Worm (Caenorhabditis elegans) whole organism, mixed stage, embryonic: ENCODE measurements around the gene ras-2.

ENCODE experiments used
- M03D4.4 ChIP-seq: sonication (generic microtip); optimal IDR thresholded peaks from 2 replicates; lab custom pipeline; 2017; ENCODE audit warnings: mild to moderate bottlenecking, missing genetic modification characterization, missing compliant biosample characterization
- bed-3 ChIP-seq: fragments of 200-800 bp; sonication (Bioruptor generic); optimal IDR thresholded peaks from 3 replicates; lab custom pipeline; 2018; ENCODE audit warnings: mild to moderate bottlenecking, missing genetic modification characterization, moderate library complexity, missing compliant biosample characterization
- ceh-39 ChIP-seq: fragments of 150-350 bp; optimal IDR thresholded peaks from 2 replicates; lab custom pipeline; 2014; ENCODE audit warnings: missing biosample characterization, missing genetic modification characterization
- ceh-43 ChIP-seq: fragments of 200-800 bp; sonication (Bioruptor generic); optimal IDR thresholded peaks from 2 replicates; lab custom pipeline; 2018; ENCODE audit warnings: mild to moderate bottlenecking, missing genetic modification characterization, moderate library complexity, missing compliant biosample characterization
- ceh-83 ChIP-seq: fragments of 200-800 bp; sonication (Bioruptor generic); optimal IDR thresholded peaks from 2 replicates; lab custom pipeline; 2018; ENCODE audit warnings: mild to moderate bottlenecking, missing genetic modification characterization, missing compliant biosample characterization
- ces-1 ChIP-seq: fragments of 150-350 bp; optimal IDR thresholded peaks from 2 replicates; lab custom pipeline; 2014; ENCODE audit warnings: missing biosample characterization, missing genetic modification reagents, missing genetic modification characterization
- cnd-1 ChIP-seq: fragments of 200-800 bp; sonication (Bioruptor generic); optimal IDR thresholded peaks from 2 replicates; lab custom pipeline; 2018; ENCODE audit warnings: mild to moderate bottlenecking, missing genetic modification characterization, missing compliant biosample characterization
- drap-1 ChIP-seq: fragments of 200-800 bp; sonication (Bioruptor generic); optimal IDR thresholded peaks from 3 replicates; lab custom pipeline; 2018; ENCODE audit warnings: mild to moderate bottlenecking, missing genetic modification characterization, missing compliant biosample characterization
- elt-1 ChIP-seq: sonication (generic microtip); optimal IDR thresholded peaks from 2 replicates; lab custom pipeline; 2017; ENCODE audit warnings: missing genetic modification characterization, mild to moderate bottlenecking, missing compliant biosample characterization, antibody characterized with exemption, moderate library complexity, borderline replicate concordance; ENCODE audit not compliant: insufficient read depth
- elt-3 ChIP-seq: fragments of 150-350 bp; optimal IDR thresholded peaks from 2 replicates; lab custom pipeline; 2014; ENCODE audit warnings: missing biosample characterization, missing genetic modification characterization
- flh-1 ChIP-seq: fragments of 200-800 bp; sonication (Bioruptor generic); optimal IDR thresholded peaks from 2 replicates; lab custom pipeline; 2018; ENCODE audit warnings: mild to moderate bottlenecking, missing genetic modification characterization, moderate library complexity, missing compliant biosample characterization
- ham-2 ChIP-seq: fragments of 200-800 bp; sonication (Bioruptor generic); optimal IDR thresholded peaks from 2 replicates; lab custom pipeline; 2018; ENCODE audit warnings: mild to moderate bottlenecking, missing genetic modification characterization, missing compliant biosample characterization
- hlh-1 ChIP-seq: fragments of 150-350 bp; optimal IDR thresholded peaks from 2 replicates; lab custom pipeline; 2014; ENCODE audit warnings: missing biosample characterization, missing genetic modification reagents, missing genetic modification characterization
- lin-13 ChIP-seq: fragments of 150-350 bp; optimal IDR thresholded peaks from 2 replicates; lab custom pipeline; 2014; ENCODE audit warnings: missing biosample characterization, missing genetic modification characterization
- lin-32 ChIP-seq: fragments of 200-800 bp; sonication (Bioruptor generic); optimal IDR thresholded peaks from 2 replicates; lab custom pipeline; 2018; ENCODE audit warnings: mild to moderate bottlenecking, missing genetic modification characterization, missing compliant biosample characterization
- lsy-2 ChIP-seq: fragments of 150-350 bp; optimal IDR thresholded peaks from 2 replicates; lab custom pipeline; 2014; ENCODE audit warnings: missing biosample characterization, missing genetic modification characterization
- mab-5 ChIP-seq: fragments of 150-350 bp; optimal IDR thresholded peaks from 2 replicates; lab custom pipeline; 2014; ENCODE audit warnings: missing biosample characterization, missing genetic modification characterization
- mep-1 ChIP-seq: fragments of 150-350 bp; optimal IDR thresholded peaks from 2 replicates; lab custom pipeline; 2017; ENCODE audit warnings: missing biosample characterization, missing genetic modification reagents, missing genetic modification characterization, inconsistent platforms
- mls-2 ChIP-seq: sonication (generic microtip); optimal IDR thresholded peaks from 2 replicates; lab custom pipeline; 2016; ENCODE audit warnings: mild to moderate bottlenecking, missing genetic modification characterization, moderate library complexity, missing compliant biosample characterization
- nhr-12 ChIP-seq: fragments of 150-350 bp; optimal IDR thresholded peaks from 2 replicates; lab custom pipeline; 2014; ENCODE audit warnings: missing biosample characterization, missing genetic modification characterization
- nhr-2 ChIP-seq: fragments of 150-350 bp; optimal IDR thresholded peaks from 2 replicates; lab custom pipeline; 2014; ENCODE audit warnings: missing biosample characterization, missing genetic modification characterization
- nhr-237 ChIP-seq: fragments of 150-350 bp; optimal IDR thresholded peaks from 2 replicates; lab custom pipeline; 2014; ENCODE audit warnings: missing biosample characterization, missing genetic modification characterization
- nhr-28 ChIP-seq: fragments of 150-350 bp; optimal IDR thresholded peaks from 2 replicates; lab custom pipeline; 2014; ENCODE audit warnings: missing biosample characterization, missing genetic modification characterization
- nhr-76 ChIP-seq: sonication (generic microtip); optimal IDR thresholded peaks from 2 replicates; lab custom pipeline; 2017; ENCODE audit warnings: missing biosample characterization, missing genetic modification characterization
- pha-4 ChIP-seq: fragments of 150-350 bp; optimal IDR thresholded peaks from 2 replicates; lab custom pipeline; 2018; ENCODE audit warnings: missing biosample characterization, missing genetic modification reagents, missing genetic modification characterization
- snpc-4 ChIP-seq: fragments of 150-350 bp; optimal IDR thresholded peaks from 2 replicates; lab custom pipeline; 2014; ENCODE audit warnings: missing biosample characterization, missing genetic modification characterization
- tbx-8 ChIP-seq: fragments of 200-800 bp; sonication (Bioruptor generic); optimal IDR thresholded peaks from 2 replicates; lab custom pipeline; 2018; ENCODE audit warnings: mild to moderate bottlenecking, missing genetic modification characterization, moderate library complexity, missing compliant biosample characterization
- unc-120 ChIP-seq: sonication (generic microtip); optimal IDR thresholded peaks from 2 replicates; lab custom pipeline; 2017; ENCODE audit warnings: missing genetic modification characterization, missing compliant biosample characterization; ENCODE audit not compliant: poor library complexity, severe bottlenecking
- zip-8 ChIP-seq: fragments of 150-350 bp; optimal IDR thresholded peaks from 2 replicates; lab custom pipeline; 2014; ENCODE audit warnings: missing biosample characterization, missing genetic modification characterization
- ztf-11 ChIP-seq: fragments of 150-350 bp; optimal IDR thresholded peaks from 2 replicates; lab custom pipeline; 2014; ENCODE audit warnings: missing biosample characterization, missing genetic modification characterization

ras-2 gene

ce11 chrIII:4705207-4705606 lies 34.7 kb downstream of the ras-2 start, which contains the start of gene pgap-2:
TSS of gene pgap-2 (plus strand) at chrIII:4705507.
- TF ChIP-seq nhr-28 (no peak), ceh-39 (no peak), unc-120 (tag; lab: Kevin White, UChicago) (no peak), nhr-2 (tag; lab: Kevin White, UChicago) (no peak)

ce11 chrIII:4703932-4704454 lies 35.9 kb downstream of the ras-2 start, which contains the start of the genes clp-2 and mrpl-16:
TSS of gene clp-2 (minus strand) at chrIII:4704025.
TSS of gene mrpl-16 (plus strand) at chrIII:4704404.
- no peak for TF ChIP-seq lin-13 (tag; lab: Kevin White, UChicago)
- TF ChIP-seq ceh-39, result no peak
- no peak for TF ChIP-seq bed-3 (GFP tag; lab: Kevin White, UChicago)

ce11 chrIII:4699922-4700321 lies 40.0 kb downstream of the ras-2 start, which contains the start of gene sel-13:
TSS of gene sel-13 (minus strand) at chrIII:4700224.
- TF ChIP-seq unc-120 (tag; lab: Kevin White, UChicago) (no peak), ces-1 (no peak), ham-2 (GFP tag; lab: Kevin White, UChicago) (no peak), ceh-83 (GFP tag; lab: Kevin White, UChicago) (no peak), mls-2 (no peak), mab-5 (no peak), mep-1 (tag; lab: Kevin White, UChicago) (no peak), M03D4.4 (no peak), nhr-237 (no peak), tbx-8 (GFP tag; lab: Kevin White, UChicago) (no peak), elt-1 (tag; lab: Kevin White, UChicago) (no peak), ztf-11 (tag; lab: Kevin White, UChicago) (no peak), nhr-76 (tag; lab: Kevin White, UChicago) (no peak), hlh-1 (no peak), pha-4 (tag; lab: Kevin White, UChicago) (no peak), ceh-43 (GFP tag; lab: Kevin White, UChicago) (no peak), zip-8 (tag; lab: Kevin White, UChicago) (no peak), snpc-4 (tag; lab: Kevin White, UChicago) (no peak)

ce11 chrIII:4697819-4698218 lies 42.1 kb downstream of the ras-2 start, which contains the start of gene dnj-18:
TSS of gene dnj-18 (plus strand) at chrIII:4698119.
- TF ChIP-seq lsy-2, result no peak
- TF ChIP-seq flh-1 (GFP tag; lab: Kevin White, UChicago), result no peak
- no peak for TF ChIP-seq zip-8 (tag; lab: Kevin White, UChicago)
- no peak for TF ChIP-seq lin-13 (tag; lab: Kevin White, UChicago)
- TF ChIP-seq nhr-12 (tag; lab: Kevin White, UChicago), result no peak
- no peak for TF ChIP-seq nhr-28
- TF ChIP-seq nhr-76 (tag; lab: Kevin White, UChicago), result no peak
- TF ChIP-seq elt-3 (tag; lab: Kevin White, UChicago), result no peak
- TF ChIP-seq lin-32, result no peak
- no peak for TF ChIP-seq pha-4 (tag; lab: Kevin White, UChicago)
- no peak for TF ChIP-seq snpc-4 (tag; lab: Kevin White, UChicago)
- no peak for TF ChIP-seq nhr-2 (tag; lab: Kevin White, UChicago)
- no peak for TF ChIP-seq tbx-8 (GFP tag; lab: Kevin White, UChicago)

- TF ChIP-seq nhr-28, result no peak
- TF ChIP-seq ceh-39, result no peak
- TF ChIP-seq nhr-237, result no peak
- no peak for TF ChIP-seq lin-13 (tag; lab: Kevin White, UChicago)
- no peak for TF ChIP-seq drap-1
- TF ChIP-seq mab-5, result no peak
- no peak for TF ChIP-seq ces-1
- no peak for TF ChIP-seq snpc-4 (tag; lab: Kevin White, UChicago)
- no peak for TF ChIP-seq flh-1 (GFP tag; lab: Kevin White, UChicago)
- TF ChIP-seq nhr-12 (tag; lab: Kevin White, UChicago), result no peak
- TF ChIP-seq ceh-43 (GFP tag; lab: Kevin White, UChicago), result no peak
- TF ChIP-seq unc-120 (tag; lab: Kevin White, UChicago), result no peak
- TF ChIP-seq lin-32, result no peak
- TF ChIP-seq zip-8 (tag; lab: Kevin White, UChicago), result no peak
- TF ChIP-seq cnd-1 (tag; lab: Kevin White, UChicago), result no peak
Measured at ce11 chrIII:4696903-4697302, 43.0 kb downstream of the ras-2 start.
